Fruit fly (Drosophila melanogaster) whole organism, adult: ENCODE results near the gene CG3348.

Experiments
- CG11617 ChIP-seq: fragments of 200-800 bp; sonication (Bioruptor generic); optimal IDR thresholded peaks from 2 replicates; lab custom pipeline; 2017; ENCODE audit warnings: mild to moderate bottlenecking, missing biosample characterization, missing genetic modification reagents, missing genetic modification characterization
- CG12768 ChIP-seq: fragments of 200-800 bp; sonication (Bioruptor generic); optimal IDR thresholded peaks from 2 replicates; lab custom pipeline; 2017; ENCODE audit warnings: missing biosample characterization, missing genetic modification characterization, mild to moderate bottlenecking, moderate library complexity, missing genetic modification reagents
- CG14711 ChIP-seq: fragments of 200-800 bp; sonication (Bioruptor generic); optimal IDR thresholded peaks from 2 replicates; lab custom pipeline; 2018; ENCODE audit warnings: missing biosample characterization, mild to moderate bottlenecking, missing genetic modification characterization, moderate library complexity
- CG1620 ChIP-seq: fragments of 200-800 bp; sonication (Bioruptor generic); optimal IDR thresholded peaks from 2 replicates; lab custom pipeline; 2016; ENCODE audit warnings: missing biosample characterization, missing genetic modification characterization
- CG33017 ChIP-seq: fragments of 200-800 bp; sonication (Bioruptor generic); optimal IDR thresholded peaks from 2 replicates; lab custom pipeline; 2018; ENCODE audit warnings: missing biosample characterization, mild to moderate bottlenecking, missing genetic modification characterization, moderate library complexity
- CG5204 ChIP-seq: fragments of 200-800 bp; sonication (Bioruptor generic); optimal IDR thresholded peaks from 2 replicates; lab custom pipeline; 2016; ENCODE audit warnings: missing biosample characterization, missing genetic modification characterization
- CG7045 ChIP-seq: fragments of 200-800 bp; sonication (Bioruptor generic); optimal IDR thresholded peaks from 2 replicates; lab custom pipeline; 2017; ENCODE audit warnings: missing biosample characterization, mild to moderate bottlenecking, missing genetic modification characterization
- CG7101 ChIP-seq: fragments of 200-800 bp; sonication (Bioruptor generic); optimal IDR thresholded peaks from 2 replicates; lab custom pipeline; 2018; ENCODE audit warnings: missing biosample characterization, mild to moderate bottlenecking, missing genetic modification characterization, moderate library complexity
- Clk ChIP-seq: fragments of 200-800 bp; sonication (Bioruptor generic); optimal IDR thresholded peaks from 2 replicates; lab custom pipeline; 2017; ENCODE audit warnings: missing biosample characterization, missing genetic modification characterization
- Crg-1 ChIP-seq: fragments of 200-800 bp; sonication (Bioruptor generic); optimal IDR thresholded peaks from 2 replicates; lab custom pipeline; 2016; ENCODE audit warnings: missing biosample characterization, missing genetic modification characterization
- Hr96 ChIP-seq: fragments of 200-800 bp; sonication (Bioruptor generic); optimal IDR thresholded peaks from 2 replicates; lab custom pipeline; 2016; ENCODE audit warnings: missing biosample characterization, missing genetic modification characterization
- Mnt ChIP-seq: fragments of 200-800 bp; sonication (Bioruptor generic); optimal IDR thresholded peaks from 2 replicates; lab custom pipeline; 2016; ENCODE audit warnings: missing biosample characterization, mild to moderate bottlenecking, missing genetic modification characterization
- bab1 ChIP-seq: fragments of 200-800 bp; sonication (Bioruptor generic); optimal IDR thresholded peaks from 3 replicates; lab custom pipeline; 2019; ENCODE audit warnings: missing biosample characterization, mild to moderate bottlenecking, missing genetic modification characterization, moderate library complexity
- cic ChIP-seq: fragments of 200-800 bp; sonication (Bioruptor generic); optimal IDR thresholded peaks from 2 replicates; lab custom pipeline; 2017; ENCODE audit warnings: missing biosample characterization, mild to moderate bottlenecking, missing genetic modification characterization, moderate library complexity
- cnc ChIP-seq, 2 experiments: fragments of >200 bp; optimal IDR thresholded peaks; 2 replicates each; lab custom pipeline; 2017
- kay ChIP-seq: fragments of 200-800 bp; sonication (Bioruptor generic); peaks from one replicate; lab custom pipeline; 2016; ENCODE audit warnings: missing biosample characterization, missing genetic modification characterization, borderline replicate concordance
- ovo ChIP-seq: fragments of 200-800 bp; sonication (Bioruptor generic); optimal IDR thresholded peaks from 2 replicates; lab custom pipeline; 2016; ENCODE audit warnings: missing biosample characterization, missing genetic modification characterization
- pad ChIP-seq: fragments of 200-800 bp; sonication (Bioruptor generic); optimal IDR thresholded peaks from 3 replicates; lab custom pipeline; 2017; ENCODE audit warnings: missing biosample characterization, missing genetic modification characterization, mild to moderate bottlenecking, moderate library complexity, missing genetic modification reagents
- tj ChIP-seq: fragments of 200-800 bp; sonication (Bioruptor generic); optimal IDR thresholded peaks from 3 replicates; lab custom pipeline; 2017; ENCODE audit warnings: missing biosample characterization, mild to moderate bottlenecking, missing genetic modification characterization, moderate library complexity
- toe ChIP-seq: fragments of 200-800 bp; sonication (Bioruptor generic); optimal IDR thresholded peaks from 2 replicates; lab custom pipeline; 2016; ENCODE audit warnings: missing biosample characterization, missing genetic modification characterization

CG3348 gene

DNA sequence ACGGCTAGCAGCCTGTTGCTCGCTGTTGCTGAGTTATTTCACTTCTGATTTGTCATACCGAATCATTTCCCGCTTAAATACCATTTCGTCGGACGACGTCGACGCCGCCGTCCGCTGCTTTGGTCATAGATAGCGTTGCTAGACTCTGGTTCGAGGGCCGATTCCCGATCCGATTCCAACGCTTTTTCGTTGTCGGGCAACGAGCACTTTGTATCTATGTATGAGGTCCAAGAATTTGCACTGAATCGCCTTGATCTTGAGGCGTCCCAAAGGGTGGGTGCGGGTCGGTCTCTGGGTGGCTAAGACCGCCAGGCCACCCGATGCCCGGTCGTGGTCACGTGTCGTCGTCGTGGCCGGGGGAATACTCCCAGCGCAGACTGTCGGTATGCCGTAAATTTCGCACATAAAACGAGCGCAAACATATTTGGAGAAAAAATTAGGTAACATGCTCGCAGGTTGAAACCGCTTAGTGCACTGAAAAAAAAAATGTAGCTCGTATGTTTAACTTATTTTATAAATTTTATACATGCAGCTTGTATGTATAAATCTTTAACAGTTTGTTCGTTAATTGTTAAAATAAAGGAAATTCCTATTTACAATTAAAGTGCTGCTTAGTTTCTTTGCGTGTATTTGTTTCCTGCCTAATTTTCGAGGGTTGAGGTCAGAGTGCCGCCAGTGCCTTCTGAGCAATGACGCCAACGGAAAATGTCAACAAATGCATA is at the start of gene CG3348:
TSS of gene CG3348 (minus strand) at position 51 of the 722 bp plus-strand sequence.
- TF ChIP-seq cnc (optimal IDR thresholded peaks at IDR 0.05; lab: Kevin White, UChicago) (no peak), toe (peak; percentile 32), bab1 (peak; percentile 5), cic (no peak), Clk (GFP tag; lab: Kevin White, UChicago) (peak; percentile 7), kay (GFP tag; lab: Kevin White, UChicago) (no peak), Mnt (GFP tag; lab: Kevin White, UChicago) (no peak), tj (peak; percentile 30), CG1620 (peak; percentile 3), CG33017 (peak; percentile 49), CG5204 (GFP tag; lab: Kevin White, UChicago) (peak; percentile 53), Crg-1 (no peak), CG11617 (GFP tag; lab: Kevin White, UChicago) (peak; percentile 68), pad (GFP tag; lab: Kevin White, UChicago) (peak; percentile 24), ovo (GFP tag; lab: Kevin White, UChicago) (peak; percentile 47), CG12768 (peak; percentile 57), Hr96 (GFP tag; lab: Kevin White, UChicago) (no peak), CG14711 (peak; percentile 69), CG7101 (tag; lab: Kevin White, UChicago) (peak; percentile 71), CG7045 (GFP tag; lab: Kevin White, UChicago) (peak; percentile 38)

DNA sequence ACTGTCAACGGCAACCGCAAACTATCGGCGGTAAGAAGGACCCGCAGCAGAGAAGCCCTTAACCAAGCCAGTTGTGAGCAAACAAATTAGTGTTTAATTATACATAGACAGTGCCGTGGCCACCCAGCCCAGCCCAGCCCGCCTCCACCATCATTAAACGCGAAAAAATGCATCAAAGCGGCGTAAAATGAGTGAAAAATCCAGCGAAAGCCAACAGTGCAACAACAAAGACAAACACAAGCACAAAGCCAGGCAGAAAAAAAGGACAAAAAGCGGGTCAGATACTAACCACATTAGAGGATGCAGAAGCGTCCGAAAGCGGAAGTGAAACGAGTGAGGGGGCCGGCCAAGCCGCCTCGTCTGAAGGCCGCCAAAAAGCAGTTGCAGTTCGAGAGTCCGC is 48.3 kb upstream of the CG3348 start, which contains the start of gene CG42534:
TSS of gene CG42534 (plus strand) at position 301 of the 400 bp plus-strand sequence.
- no peak for TF ChIP-seq cnc (optimal IDR thresholded peaks at IDR 0.05; lab: Kevin White, UChicago)
- no peak for TF ChIP-seq CG5204 (GFP tag; lab: Kevin White, UChicago)
- no peak for TF ChIP-seq cic

DNA sequence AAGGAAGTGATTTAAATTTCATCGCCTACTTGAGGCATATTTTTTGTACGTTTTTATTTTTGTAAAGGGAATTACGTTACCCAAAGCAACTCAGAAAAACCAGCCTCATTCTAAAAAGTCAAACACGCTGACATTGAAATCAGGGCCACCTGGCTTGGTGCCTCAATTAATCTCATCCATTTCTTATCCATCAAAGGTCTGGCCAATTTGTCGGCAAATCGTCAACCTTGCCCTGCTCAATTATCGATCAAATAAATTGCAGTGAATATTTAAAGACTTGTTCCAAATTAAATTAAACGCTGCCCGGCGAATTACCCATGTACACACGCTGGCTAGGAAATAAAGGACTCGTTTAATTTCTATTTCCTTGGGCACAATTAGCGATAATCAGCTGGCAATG is 38.8 kb upstream of the CG3348 start, which contains the start of gene CG3330:
TSS of gene CG3330 (minus strand) at position 101 of the 400 bp plus-strand sequence.
- TF ChIP-seq Mnt (GFP tag; lab: Kevin White, UChicago): no peak
- TF ChIP-seq kay (GFP tag; lab: Kevin White, UChicago): no peak
- TF ChIP-seq CG33017: no peak

DNA sequence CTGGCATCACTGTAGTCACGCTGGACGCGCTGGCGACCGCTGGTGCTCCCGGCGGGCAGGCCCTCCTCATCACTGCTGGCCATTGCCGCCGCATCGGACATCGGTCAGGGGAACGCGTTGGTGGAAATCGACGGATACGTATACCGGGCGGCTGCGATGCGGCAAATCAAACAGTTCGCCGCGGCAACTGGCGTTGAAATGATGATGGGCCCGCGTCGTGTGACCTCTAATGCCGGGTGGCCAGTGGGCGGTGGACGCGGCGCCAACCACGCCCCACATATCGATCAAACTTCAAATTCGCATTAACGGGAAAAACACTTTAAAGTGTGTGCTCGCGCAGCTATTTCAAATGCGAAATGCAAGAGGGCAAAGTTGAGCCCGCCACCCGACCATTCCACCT is 30.2 kb upstream of the CG3348 start, which contains the start of gene CG3339:
TSS of gene CG3339 (minus strand) at position 101 of the 400 bp plus-strand sequence.
- no peak for TF ChIP-seq CG14711

DNA sequence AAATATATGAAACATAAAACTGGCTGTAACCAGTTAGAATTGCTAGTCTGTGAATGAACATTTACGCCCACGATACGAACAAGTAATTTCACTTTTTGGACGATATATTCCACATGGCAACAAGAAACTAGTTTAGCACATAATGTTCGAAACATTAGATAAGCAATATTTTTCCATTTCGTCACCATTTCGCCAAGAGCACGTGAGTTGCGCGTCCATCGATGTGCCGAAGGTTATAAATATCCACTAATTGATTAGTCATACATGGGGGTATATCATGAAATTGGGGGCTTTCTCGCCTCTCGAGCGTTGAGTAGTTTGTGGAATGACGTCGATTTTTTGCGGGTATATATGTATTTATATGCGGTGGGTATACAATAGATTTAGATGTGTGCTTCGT is 2.1 kb upstream of the CG3348 start:
- TF ChIP-seq Clk (GFP tag; lab: Kevin White, UChicago) (no peak), Crg-1 (no peak), cic (no peak), toe (no peak), CG11617 (GFP tag; lab: Kevin White, UChicago) (no peak), Hr96 (GFP tag; lab: Kevin White, UChicago) (no peak)

DNA sequence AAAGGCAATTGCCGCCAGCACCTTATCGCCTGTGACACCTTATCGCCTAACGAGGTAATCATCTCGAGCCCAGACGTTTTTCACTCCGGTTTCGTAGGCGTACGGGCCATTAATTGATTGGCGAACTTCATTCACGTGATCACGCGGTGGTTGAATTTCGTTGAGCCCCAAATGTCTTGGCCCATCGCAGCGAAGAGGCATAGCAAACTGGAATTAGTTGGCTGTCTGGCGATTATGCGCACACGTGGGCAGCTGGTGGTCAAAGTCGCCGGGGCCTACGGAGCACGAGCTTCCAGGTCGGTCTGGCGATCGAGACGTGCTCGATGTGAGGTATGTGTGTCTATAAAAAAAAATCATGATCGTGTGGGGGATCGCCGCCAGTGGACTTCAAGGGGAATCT is 1.1 kb upstream of the CG3348 start:
- no peak for TF ChIP-seq Crg-1
- no peak for TF ChIP-seq cic
- no peak for TF ChIP-seq CG7045 (GFP tag; lab: Kevin White, UChicago)
- no peak for TF ChIP-seq ovo (GFP tag; lab: Kevin White, UChicago)
- no peak for TF ChIP-seq Hr96 (GFP tag; lab: Kevin White, UChicago)
- TF ChIP-seq CG33017: no peak
- no peak for TF ChIP-seq Clk (GFP tag; lab: Kevin White, UChicago)
- TF ChIP-seq CG7101 (tag; lab: Kevin White, UChicago): no peak
- TF ChIP-seq cnc (optimal IDR thresholded peaks at IDR 0.05; lab: Kevin White, UChicago): no peak
- TF ChIP-seq toe: no peak
- no peak for TF ChIP-seq CG1620
- no peak for TF ChIP-seq CG12768
- no peak for TF ChIP-seq Mnt (GFP tag; lab: Kevin White, UChicago)
- TF ChIP-seq bab1: no peak
- no peak for TF ChIP-seq CG14711
- TF ChIP-seq tj: no peak
- TF ChIP-seq CG11617 (GFP tag; lab: Kevin White, UChicago): no peak

DNA sequence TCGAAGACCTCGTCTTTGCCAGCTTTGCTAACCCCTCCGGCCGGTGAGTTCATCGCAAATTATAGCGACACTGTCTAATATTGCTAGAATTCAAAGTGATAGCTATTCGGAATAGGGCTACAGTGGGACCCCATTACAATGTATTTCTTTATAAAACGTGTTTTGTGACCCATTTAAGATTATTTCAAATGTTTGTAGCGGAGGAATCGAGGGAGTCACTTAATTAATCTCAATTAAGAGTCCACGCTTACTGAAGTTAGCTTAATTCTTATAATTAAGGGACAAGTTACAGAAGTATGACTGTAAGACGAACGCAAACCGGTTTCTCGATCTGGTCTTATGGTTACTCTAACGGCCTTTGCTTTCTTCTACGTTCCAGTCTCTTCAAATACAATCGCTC is 2.4 kb downstream of the CG3348 start:
- TF ChIP-seq kay (GFP tag; lab: Kevin White, UChicago) (no peak), ovo (GFP tag; lab: Kevin White, UChicago) (no peak), CG33017 (peak; percentile 19), CG5204 (GFP tag; lab: Kevin White, UChicago) (no peak), bab1 (no peak), cic (no peak), CG11617 (GFP tag; lab: Kevin White, UChicago) (no peak), CG12768 (no peak), CG7101 (tag; lab: Kevin White, UChicago) (peak; percentile 7), tj (no peak), CG14711 (peak; percentile 1), Hr96 (GFP tag; lab: Kevin White, UChicago) (no peak), Clk (GFP tag; lab: Kevin White, UChicago) (no peak), toe (no peak), Crg-1 (no peak)
